Fruit fly (Drosophila melanogaster) whole organism, embryonic: Measurements from ENCODE around the gene CG7484.

ENCODE experiments used
- Bteb2 ChIP-seq: fragments of 200-800 bp; sonication (Bioruptor generic); optimal IDR thresholded peaks from 2 replicates; lab custom pipeline; 2016; ENCODE audit warnings: missing biosample characterization, missing genetic modification characterization
- CG10321 ChIP-seq: fragments of 200-800 bp; sonication (Bioruptor generic); IDR thresholded peaks from 2 replicates; pipeline ENCODE4 v1.3.6; 2022; ENCODE audit warnings: missing biosample characterization, missing genetic modification characterization
- CG10959 ChIP-seq: fragments of 200-800 bp; sonication (Bioruptor generic); IDR thresholded peaks from 2 replicates; pipeline ENCODE4 v1.3.6; 2022; ENCODE audit warnings: missing biosample characterization, missing genetic modification characterization
- CG11456 ChIP-seq: fragments of 200-800 bp; sonication (Bioruptor generic); IDR thresholded peaks from 3 replicates; pipeline ENCODE4 v1.3.6; 2022; ENCODE audit warnings: missing biosample characterization, missing genetic modification characterization
- CG11560 ChIP-seq: fragments of 200-800 bp; sonication (Bioruptor generic); IDR thresholded peaks from 3 replicates; pipeline ENCODE4 v1.3.6; 2022; ENCODE audit warnings: missing biosample characterization, missing genetic modification characterization
- CG12155 ChIP-seq: fragments of 200-800 bp; sonication (Bioruptor generic); optimal IDR thresholded peaks from 3 replicates; lab custom pipeline; 2016; ENCODE audit warnings: missing biosample characterization, missing genetic modification characterization
- CG1529 ChIP-seq: fragments of 200-800 bp; sonication (Bioruptor generic); optimal IDR thresholded peaks from 3 replicates; lab custom pipeline; 2018; ENCODE audit warnings: missing biosample characterization, missing genetic modification characterization
- CG15696 ChIP-seq: fragments of 200-800 bp; sonication (Bioruptor generic); optimal IDR thresholded peaks from 2 replicates; lab custom pipeline; 2019; ENCODE audit warnings: missing biosample characterization, mild to moderate bottlenecking, missing genetic modification characterization, moderate library complexity
- CG17186 ChIP-seq: fragments of 200-800 bp; sonication (Bioruptor generic); optimal IDR thresholded peaks from 3 replicates; lab custom pipeline; 2017; ENCODE audit warnings: missing biosample characterization, missing genetic modification reagents, missing genetic modification characterization
- CG18476 ChIP-seq: fragments of 200-800 bp; sonication (Bioruptor generic); optimal IDR thresholded peaks from 2 replicates; lab custom pipeline; 2016; ENCODE audit warnings: missing biosample characterization, mild to moderate bottlenecking, missing genetic modification characterization
- CG18599 ChIP-seq: fragments of 200-800 bp; sonication (Bioruptor generic); optimal IDR thresholded peaks from 3 replicates; lab custom pipeline; 2017; ENCODE audit warnings: missing biosample characterization, missing genetic modification characterization, mild to moderate bottlenecking, moderate library complexity, missing genetic modification reagents
- CG3407 ChIP-seq: fragments of 200-800 bp; sonication (Bioruptor generic); optimal IDR thresholded peaks from 2 replicates; lab custom pipeline; 2018; ENCODE audit warnings: missing biosample characterization, mild to moderate bottlenecking, missing genetic modification characterization
- CG5245 ChIP-seq: fragments of 200-800 bp; sonication (Bioruptor generic); optimal IDR thresholded peaks from 3 replicates; lab custom pipeline; 2016; ENCODE audit warnings: missing biosample characterization, missing genetic modification characterization
- CG6254 ChIP-seq: fragments of 200-800 bp; sonication (Bioruptor generic); optimal IDR thresholded peaks from 3 replicates; lab custom pipeline; 2017; ENCODE audit warnings: mild to moderate bottlenecking, missing biosample characterization, missing genetic modification reagents, missing genetic modification characterization
- CG6791 ChIP-seq: fragments of 200-800 bp; sonication (Bioruptor generic); IDR thresholded peaks from 3 replicates; pipeline ENCODE4 v1.3.6; 2022; ENCODE audit warnings: missing biosample characterization, missing genetic modification characterization; ENCODE audit not compliant: partially characterized antibody
- CG7357 ChIP-seq: fragments of 200-800 bp; sonication (Bioruptor generic); IDR thresholded peaks from 3 replicates; pipeline ENCODE4 v1.3.6; 2022; ENCODE audit warnings: missing biosample characterization, missing genetic modification characterization
- CG8924 ChIP-seq: fragments of 200-800 bp; optimal IDR thresholded peaks from 3 replicates; lab custom pipeline; 2019; ENCODE audit warnings: missing biosample characterization, mild to moderate bottlenecking, missing genetic modification characterization, moderate library complexity
- CG9437 ChIP-seq: fragments of 200-800 bp; sonication (Bioruptor generic); optimal IDR thresholded peaks from 2 replicates; lab custom pipeline; 2018; ENCODE audit warnings: missing biosample characterization, mild to moderate bottlenecking, missing genetic modification characterization
- CkIIα-i1 ChIP-seq: fragments of 200-800 bp; sonication (Bioruptor generic); IDR thresholded peaks from 2 replicates; pipeline ENCODE4 v1.3.6; 2022; ENCODE audit warnings: missing biosample characterization, missing genetic modification characterization
- Dp ChIP-seq: fragments of 200-800 bp; sonication (Bioruptor generic); optimal IDR thresholded peaks from 2 replicates; lab custom pipeline; 2018; ENCODE audit warnings: missing biosample characterization, mild to moderate bottlenecking, missing genetic modification characterization, moderate library complexity
- ERR ChIP-seq: fragments of 200-800 bp; sonication (Bioruptor generic); optimal IDR thresholded peaks from 2 replicates; lab custom pipeline; 2016; ENCODE audit warnings: missing biosample characterization, missing genetic modification characterization
- Fer1 ChIP-seq: fragments of 200-800 bp; sonication (Bioruptor generic); optimal IDR thresholded peaks from 2 replicates; lab custom pipeline; 2017; ENCODE audit warnings: missing biosample characterization, mild to moderate bottlenecking, missing genetic modification characterization
- Fer2 ChIP-seq: fragments of 200-800 bp; sonication (Bioruptor generic); optimal IDR thresholded peaks from 2 replicates; lab custom pipeline; 2018; ENCODE audit warnings: missing biosample characterization, mild to moderate bottlenecking, missing genetic modification characterization, moderate library complexity
- HHEX ChIP-seq: fragments of 200-800 bp; sonication (Bioruptor generic); optimal IDR thresholded peaks from 3 replicates; lab custom pipeline; 2017; ENCODE audit warnings: missing biosample characterization, mild to moderate bottlenecking, missing genetic modification characterization, missing genetic modification reagents
- Hmx ChIP-seq: fragments of 200-800 bp; sonication (Bioruptor generic); optimal IDR thresholded peaks from 2 replicates; lab custom pipeline; 2016; ENCODE audit warnings: missing biosample characterization, missing genetic modification characterization
- Lpt ChIP-seq: fragments of >200 bp; optimal IDR thresholded peaks from 2 replicates; lab custom pipeline; 2018; ENCODE audit warnings: missing biosample characterization, missing genetic modification characterization
- NFAT ChIP-seq: fragments of 200-800 bp; sonication (Bioruptor generic); IDR thresholded peaks from 2 replicates; pipeline ENCODE4 v1.3.6; 2022; ENCODE audit warnings: missing biosample characterization, missing genetic modification characterization
- NK7.1 ChIP-seq: fragments of 200-800 bp; sonication (Bioruptor generic); optimal IDR thresholded peaks from 3 replicates; lab custom pipeline; 2016; ENCODE audit warnings: missing biosample characterization, missing genetic modification characterization
- Oli ChIP-seq: fragments of 200-800 bp; sonication (Bioruptor generic); optimal IDR thresholded peaks from 2 replicates; lab custom pipeline; 2018; ENCODE audit warnings: missing biosample characterization, mild to moderate bottlenecking, missing genetic modification characterization, moderate library complexity
- Ptx1 ChIP-seq: fragments of 200-800 bp; sonication (Bioruptor generic); IDR thresholded peaks from 2 replicates; pipeline ENCODE4 v1.3.6; 2022; ENCODE audit warnings: missing biosample characterization, missing genetic modification characterization
- Six4 ChIP-seq: fragments of 200-800 bp; sonication (Bioruptor generic); optimal IDR thresholded peaks from 2 replicates; lab custom pipeline; 2016; ENCODE audit warnings: missing biosample characterization, missing genetic modification characterization
- az2 ChIP-seq: fragments of 200-800 bp; sonication (Bioruptor generic); optimal IDR thresholded peaks from 3 replicates; lab custom pipeline; 2016; ENCODE audit warnings: missing biosample characterization, missing genetic modification characterization
- bcd ChIP-seq: fragments of 200-800 bp; sonication (Bioruptor generic); optimal IDR thresholded peaks from 2 replicates; lab custom pipeline; 2017; ENCODE audit warnings: missing biosample characterization, mild to moderate bottlenecking, missing genetic modification characterization
- caup ChIP-seq: fragments of 200-800 bp; sonication (Bioruptor generic); optimal IDR thresholded peaks from 3 replicates; lab custom pipeline; 2017; ENCODE audit warnings: missing biosample characterization, mild to moderate bottlenecking, missing genetic modification characterization, moderate library complexity; ENCODE audit not compliant: severe bottlenecking
- ewg ChIP-seq: fragments of 200-800 bp; sonication (Bioruptor generic); optimal IDR thresholded peaks from 3 replicates; lab custom pipeline; 2017; ENCODE audit warnings: mild to moderate bottlenecking, missing biosample characterization, missing genetic modification reagents, missing genetic modification characterization
- fd3F ChIP-seq: fragments of 200-800 bp; sonication (Bioruptor generic); optimal IDR thresholded peaks from 2 replicates; lab custom pipeline; 2018; ENCODE audit warnings: missing biosample characterization, mild to moderate bottlenecking, missing genetic modification characterization, moderate library complexity
- hb ChIP-seq: fragments of 200-800 bp; sonication (Bioruptor generic); IDR thresholded peaks from 3 replicates; pipeline ENCODE4 v1.3.6; 2022; ENCODE audit warnings: missing biosample characterization, missing genetic modification characterization; ENCODE audit not compliant: partially characterized antibody
- jing ChIP-seq: fragments of 200-800 bp; sonication (Bioruptor generic); optimal IDR thresholded peaks from 2 replicates; lab custom pipeline; 2018; ENCODE audit warnings: missing biosample characterization, mild to moderate bottlenecking, missing genetic modification characterization
- nau ChIP-seq: fragments of 200-800 bp; sonication (Bioruptor generic); optimal IDR thresholded peaks from 3 replicates; lab custom pipeline; 2017; ENCODE audit warnings: missing biosample characterization, mild to moderate bottlenecking, missing genetic modification characterization, missing genetic modification reagents
- nerfin-2 ChIP-seq: fragments of 200-800 bp; sonication (Bioruptor generic); IDR thresholded peaks from 2 replicates; pipeline ENCODE4 v1.3.6; 2022; ENCODE audit warnings: missing biosample characterization, missing genetic modification characterization; ENCODE audit not compliant: partially characterized antibody
- pum ChIP-seq: fragments of 200-800 bp; sonication (Bioruptor generic); optimal IDR thresholded peaks from 2 replicates; lab custom pipeline; 2016; ENCODE audit warnings: missing biosample characterization, missing genetic modification characterization
- seq ChIP-seq: fragments of 200-800 bp; sonication (Bioruptor generic); IDR thresholded peaks from 2 replicates; pipeline ENCODE4 v1.3.6; 2022; ENCODE audit warnings: missing biosample characterization, missing genetic modification characterization
- sisA ChIP-seq: fragments of 200-800 bp; sonication (Bioruptor generic); IDR thresholded peaks from 2 replicates; pipeline ENCODE4 v1.3.6; 2022; ENCODE audit warnings: missing biosample characterization, missing genetic modification characterization
- sqz ChIP-seq: fragments of 200-800 bp; sonication (Bioruptor generic); optimal IDR thresholded peaks from 3 replicates; lab custom pipeline; 2018; ENCODE audit warnings: missing biosample characterization, mild to moderate bottlenecking, missing genetic modification characterization
- stc ChIP-seq: fragments of 200-800 bp; sonication (Bioruptor generic); IDR thresholded peaks from 2 replicates; pipeline ENCODE4 v1.3.6; 2022; ENCODE audit warnings: missing biosample characterization, missing genetic modification characterization
- unpg ChIP-seq: fragments of 200-800 bp; sonication (Bioruptor generic); optimal IDR thresholded peaks from 3 replicates; lab custom pipeline; 2018; ENCODE audit warnings: missing biosample characterization, mild to moderate bottlenecking, missing genetic modification characterization, moderate library complexity
- usp ChIP-seq: fragments of >200 bp; optimal IDR thresholded peaks from 2 replicates; lab custom pipeline; 2017; ENCODE audit warnings: missing biosample characterization, missing genetic modification characterization
- zfh2 ChIP-seq: fragments of 200-800 bp; sonication (Bioruptor generic); optimal IDR thresholded peaks from 2 replicates; lab custom pipeline; 2016; ENCODE audit warnings: missing biosample characterization, missing genetic modification characterization

The CG7484 gene

DNA sequence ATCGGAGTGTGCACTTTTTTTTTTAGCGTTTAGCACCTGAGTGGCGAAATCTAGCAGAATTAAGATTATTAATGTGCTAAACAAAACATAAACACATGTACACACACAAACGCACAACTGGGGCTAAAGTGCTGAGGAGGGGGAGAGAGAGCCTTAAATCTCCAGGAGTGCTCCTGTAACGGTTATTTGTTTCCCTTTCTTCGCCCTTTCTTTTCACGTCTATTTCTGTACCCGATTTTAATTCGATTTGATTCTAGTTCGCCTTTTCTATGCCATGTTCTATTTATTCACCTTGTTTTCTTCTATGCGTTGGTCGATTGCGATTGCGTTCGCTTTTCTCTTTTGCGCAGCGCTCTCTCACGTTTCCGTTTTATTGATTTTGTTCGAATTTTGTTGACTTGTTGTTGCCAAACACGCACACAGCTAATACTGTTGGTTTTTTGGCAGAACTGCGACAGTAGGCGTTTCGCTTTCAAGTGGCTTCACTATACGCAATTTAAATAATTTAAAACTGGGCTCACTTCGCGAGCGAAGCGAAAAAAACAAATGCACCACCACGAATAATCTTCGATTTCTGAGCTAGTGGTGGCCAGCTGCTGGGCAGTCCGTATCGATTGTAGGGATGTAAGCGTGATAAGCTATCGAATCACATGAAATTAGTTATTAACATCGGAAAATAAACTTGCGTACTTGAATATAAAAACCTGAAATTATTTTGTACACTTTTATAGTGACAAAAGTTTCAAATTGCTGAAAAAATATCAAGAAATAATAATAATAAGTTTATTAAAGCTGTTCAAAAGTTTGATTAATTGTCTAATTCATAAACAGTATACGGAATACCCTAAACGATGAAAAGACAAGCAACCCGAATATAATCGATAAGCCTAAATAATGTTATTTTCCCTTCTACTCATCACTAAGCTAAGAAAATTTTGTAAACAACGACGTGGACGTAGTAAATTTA, at the start of gene CG7484, which contains the start of the genes Krn and Ndfip (continued):
- peak; percentile 86 for TF ChIP-seq fd3F (GFP tag; lab: Kevin White, UChicago)
- TF ChIP-seq CG17186 (GFP tag; lab: Kevin White, UChicago), result peak; percentile 68
- peak; percentile 73 for TF ChIP-seq seq
- peak; percentile 15 for TF ChIP-seq Dp (GFP tag; lab: Kevin White, UChicago)
- TF ChIP-seq CG1529 (GFP tag; lab: Kevin White, UChicago), result peak; percentile 54
- peak; percentile 86 for TF ChIP-seq unpg
- TF ChIP-seq NK7.1 (GFP tag; lab: Kevin White, UChicago), result peak; percentile 17
- peak; percentile 87 for TF ChIP-seq sisA (GFP tag; lab: Robert Waterston, UW)
- TF ChIP-seq CG7357 (GFP tag; lab: Robert Waterston, UW), result peak; percentile 67; the same call in 2 of the 3 replicates
- peak; percentile 11 for TF ChIP-seq nau (GFP tag; lab: Kevin White, UChicago)
- peak; percentile 90 for TF ChIP-seq CG12155
- TF ChIP-seq Ptx1 (GFP tag; lab: Robert Waterston, UW), result peak; percentile 91
- TF ChIP-seq Six4, result peak; percentile 77
- peak; percentile 71; the same call in 1 of the 2 replicates for TF ChIP-seq stc (GFP tag; lab: Robert Waterston, UW)
- TF ChIP-seq Fer1 (GFP tag; lab: Kevin White, UChicago), result peak; percentile 81
- peak; percentile 96 for TF ChIP-seq hb
- peak; percentile 79 for TF ChIP-seq caup (GFP tag; lab: Kevin White, UChicago)
- TF ChIP-seq zfh2 (GFP tag; lab: Kevin White, UChicago), result peak; percentile 89
- TF ChIP-seq CG10321 (GFP tag; lab: Robert Waterston, UW), result no peak
- TF ChIP-seq Hmx, result peak; percentile 31
- peak; percentile 46; the same call in 1 of the 2 replicates for TF ChIP-seq CG10959 (GFP tag; lab: Robert Waterston, UW)
- TF ChIP-seq bcd (GFP tag; lab: Kevin White, UChicago), result peak; percentile 87
- TF ChIP-seq nerfin-2 (GFP tag; lab: Robert Waterston, UW), result peak; percentile 88
- no peak for TF ChIP-seq Lpt (GFP tag; lab: Kevin White, UChicago)
- TF ChIP-seq HHEX (GFP tag; lab: Kevin White, UChicago), result peak; percentile 78
- TF ChIP-seq CG6254 (GFP tag; lab: Kevin White, UChicago), result peak; percentile 44
- TF ChIP-seq Oli (tag; lab: Kevin White, UChicago), result peak; percentile 80
- TF ChIP-seq CG15696 (tag; lab: Kevin White, UChicago), result peak; percentile 94
- peak; percentile 82 for TF ChIP-seq CG18476 (GFP tag; lab: Kevin White, UChicago)
- peak; percentile 69 for TF ChIP-seq Bteb2
- peak; percentile 88 for TF ChIP-seq CG18599 (GFP tag; lab: Kevin White, UChicago)
- no peak for TF ChIP-seq usp (GFP tag; lab: Kevin White, UChicago)
- TF ChIP-seq CkIIα-i1 (GFP tag; lab: Robert Waterston, UW), result no peak
- peak; percentile 76 for TF ChIP-seq ewg (GFP tag; lab: Kevin White, UChicago)
- peak; percentile 83 for TF ChIP-seq pum (GFP tag; lab: Kevin White, UChicago)
- peak; percentile 44 for TF ChIP-seq sqz (GFP tag; lab: Kevin White, UChicago)
- TF ChIP-seq CG11456, result peak; percentile 84
- TF ChIP-seq NFAT (GFP tag; lab: Robert Waterston, UW), result peak; percentile 84
- peak; percentile 89 for TF ChIP-seq Fer2 (tag; lab: Kevin White, UChicago)
- TF ChIP-seq CG8924 (tag; lab: Kevin White, UChicago), result peak; percentile 94
- peak; percentile 53 for TF ChIP-seq jing
- peak; percentile 63 for TF ChIP-seq ERR (GFP tag; lab: Kevin White, UChicago)
- TF ChIP-seq CG3407 (GFP tag; lab: Kevin White, UChicago), result peak; percentile 65
- TF ChIP-seq CG5245 (GFP tag; lab: Kevin White, UChicago), result peak; percentile 75
- TF ChIP-seq CG9437, result peak; percentile 72
- TF ChIP-seq az2, result peak; percentile 85
- peak; percentile 89 for TF ChIP-seq CG6791 (GFP tag; lab: Robert Waterston, UW)
- TF ChIP-seq CG11560 (tag; lab: Robert Waterston, UW), result peak; percentile 82; the same call in 1 of the 3 replicates
